Fruit fly (Drosophila melanogaster): Measurements from ENCODE around the gene CheA87a.

DNA sequence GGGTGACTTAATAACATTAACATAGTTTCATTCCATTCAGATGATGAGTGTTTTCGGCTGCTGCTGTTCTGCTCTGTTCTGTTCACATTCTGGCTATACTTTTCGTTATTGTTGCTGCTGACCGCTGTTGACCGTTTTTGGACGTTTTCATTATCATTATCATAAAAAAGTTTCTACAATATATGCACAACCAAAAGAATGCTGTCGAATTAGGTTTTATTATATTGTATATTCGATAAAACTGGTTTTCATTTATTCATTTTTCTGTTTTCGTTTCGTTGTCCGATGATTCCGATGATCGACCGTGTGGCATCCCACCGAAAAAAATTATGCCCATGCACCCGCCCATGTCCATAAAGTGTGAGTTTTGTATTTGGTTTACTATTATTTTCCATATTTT is 36.4 kb upstream of the CheA87a start:
- TF ChIP-seq Myc (optimal IDR thresholded peaks at IDR 0.05) (no peak), Rel (GFP tag; optimal IDR thresholded peaks at IDR 0.05) (no peak), Rel (tag; optimal IDR thresholded peaks at IDR 0.05) (no peak), dmrt93B (GFP tag; optimal IDR thresholded peaks at IDR 0.05) (no peak), Dif (GFP tag; optimal IDR thresholded peaks at IDR 0.05; ENCODE audit: partially characterized antibody) (no peak), psq (GFP tag; optimal IDR thresholded peaks at IDR 0.05) (no peak), Hr78 (GFP tag; optimal IDR thresholded peaks at IDR 0.05) (no peak), sv (GFP tag; optimal IDR thresholded peaks at IDR 0.05) (no peak), dsf (GFP tag; optimal IDR thresholded peaks at IDR 0.05; ENCODE audit: borderline replicate concordance) (no peak), OdsH (GFP tag; optimal IDR thresholded peaks at IDR 0.05) (no peak), Hr83 (GFP tag; optimal IDR thresholded peaks at IDR 0.05; ENCODE audit: poor library complexity, severe bottlenecking) (no peak), usp (GFP tag; optimal IDR thresholded peaks at IDR 0.05) (no peak)

All from whole organism, wandering third instar larva.